Worm (Caenorhabditis elegans) whole organism, L3 larva: ENCODE data around the gene ZK1240.9.

Experiments
- R02D3.7 ChIP-seq: fragments of 150-350 bp; optimal IDR thresholded peaks from 2 replicates; lab custom pipeline; 2014; ENCODE audit warnings: missing biosample characterization, missing genetic modification characterization
- aly-2 ChIP-seq: fragments of 150-350 bp; optimal IDR thresholded peaks from 2 replicates; lab custom pipeline; 2014; ENCODE audit warnings: missing biosample characterization, missing genetic modification characterization
- ama-1 ChIP-seq: fragments of 150-350 bp; optimal IDR thresholded peaks from 2 replicates; lab custom pipeline; 2018
- ceh-9 ChIP-seq: sonication (generic microtip); optimal IDR thresholded peaks from 2 replicates; lab custom pipeline; 2018; ENCODE audit warnings: missing biosample characterization, missing genetic modification characterization
- daf-12 ChIP-seq: fragments of 150-350 bp; optimal IDR thresholded peaks from 2 replicates; lab custom pipeline; 2014; ENCODE audit warnings: missing biosample characterization, missing genetic modification reagents, missing genetic modification characterization
- egl-27 ChIP-seq: sonication (generic microtip); optimal IDR thresholded peaks from 4 replicates; lab custom pipeline; 2017; ENCODE audit warnings: missing biosample characterization, missing genetic modification reagents, missing genetic modification characterization
- egl-5 ChIP-seq: fragments of 150-350 bp; optimal IDR thresholded peaks from 2 replicates; lab custom pipeline; 2017; ENCODE audit warnings: missing biosample characterization, missing genetic modification reagents, missing genetic modification characterization, inconsistent platforms
- elt-1 ChIP-seq: fragments of 150-350 bp; optimal IDR thresholded peaks from 2 replicates; lab custom pipeline; 2014; ENCODE audit warnings: missing biosample characterization, missing genetic modification characterization
- elt-2 ChIP-seq: sonication (generic microtip); optimal IDR thresholded peaks from 2 replicates; lab custom pipeline; 2016; ENCODE audit warnings: missing genetic modification reagents, mild to moderate bottlenecking, missing genetic modification characterization, missing compliant biosample characterization
- elt-3 ChIP-seq, 3 experiments: fragments of 150-350 bp in 1 of 3; sonication (generic microtip) in 2 of 3; optimal IDR thresholded peaks; 2 replicates in 2 of 3; 4 replicates in 1 of 3; lab custom pipeline; 2014 to 2017; ENCODE audit warnings: missing biosample characterization in 3 of 3, missing genetic modification characterization in 3 of 3
- fkh-10 ChIP-seq: sonication (generic microtip); optimal IDR thresholded peaks from 2 replicates; lab custom pipeline; 2017; ENCODE audit warnings: missing biosample characterization, missing genetic modification reagents, missing genetic modification characterization
- fos-1 ChIP-seq: fragments of 150-350 bp; optimal IDR thresholded peaks from 2 replicates; lab custom pipeline; 2014; ENCODE audit warnings: missing biosample characterization, missing genetic modification characterization
- hmg-11 ChIP-seq: sonication (generic microtip); optimal IDR thresholded peaks from 2 replicates; lab custom pipeline; 2016; ENCODE audit warnings: missing genetic modification characterization, missing compliant biosample characterization
- jun-1 ChIP-seq: fragments of 150-350 bp; optimal IDR thresholded peaks from 2 replicates; lab custom pipeline; 2014; ENCODE audit warnings: missing biosample characterization, missing genetic modification reagents, missing genetic modification characterization
- lin-15B ChIP-seq: fragments of 150-350 bp; optimal IDR thresholded peaks from 2 replicates; lab custom pipeline; 2014; ENCODE audit warnings: missing biosample characterization, missing genetic modification characterization
- lin-39 ChIP-seq: fragments of 150-350 bp; optimal IDR thresholded peaks from 2 replicates; lab custom pipeline; 2018; ENCODE audit warnings: missing biosample characterization, missing genetic modification reagents, missing genetic modification characterization
- lsy-12 ChIP-seq: sonication (generic microtip); optimal IDR thresholded peaks from 2 replicates; lab custom pipeline; 2016; ENCODE audit warnings: mild to moderate bottlenecking, missing genetic modification characterization, missing compliant biosample characterization
- nfya-1 ChIP-seq: sonication (generic microtip); optimal IDR thresholded peaks from 2 replicates; lab custom pipeline; 2017; ENCODE audit warnings: missing genetic modification characterization, mild to moderate bottlenecking, missing compliant biosample characterization, antibody characterized with exemption, moderate library complexity; ENCODE audit not compliant: insufficient read depth
- nhr-11 ChIP-seq: fragments of 150-350 bp; optimal IDR thresholded peaks from 2 replicates; lab custom pipeline; 2014; ENCODE audit warnings: missing biosample characterization, missing genetic modification characterization
- nhr-237 ChIP-seq: fragments of 150-350 bp; optimal IDR thresholded peaks from 2 replicates; lab custom pipeline; 2014; ENCODE audit warnings: missing biosample characterization, missing genetic modification characterization
- nhr-25 ChIP-seq: sonication (generic microtip); optimal IDR thresholded peaks from 2 replicates; lab custom pipeline; 2017; ENCODE audit warnings: missing biosample characterization, missing genetic modification characterization
- nhr-43 ChIP-seq: sonication (generic microtip); optimal IDR thresholded peaks from 2 replicates; lab custom pipeline; 2016; ENCODE audit warnings: mild to moderate bottlenecking, missing genetic modification characterization, missing compliant biosample characterization; ENCODE audit not compliant: poor library complexity, severe bottlenecking
- nhr-67 ChIP-seq: fragments of 150-350 bp; optimal IDR thresholded peaks from 2 replicates; lab custom pipeline; 2014; ENCODE audit warnings: missing biosample characterization, missing genetic modification characterization
- nhr-76 ChIP-seq: fragments of 150-350 bp; sonication (generic microtip); optimal IDR thresholded peaks from 5 replicates; lab custom pipeline; 2014; ENCODE audit warnings: missing biosample characterization, missing genetic modification characterization
- nhr-77 ChIP-seq: fragments of 150-350 bp; optimal IDR thresholded peaks from 2 replicates; lab custom pipeline; 2014; ENCODE audit warnings: missing biosample characterization, missing genetic modification characterization
- pha-4 ChIP-seq: fragments of 150-350 bp; optimal IDR thresholded peaks from 2 replicates; lab custom pipeline; 2014; ENCODE audit warnings: missing biosample characterization, missing genetic modification reagents, missing genetic modification characterization
- pqm-1 ChIP-seq: fragments of 150-350 bp; optimal IDR thresholded peaks from 2 replicates; lab custom pipeline; 2017; ENCODE audit warnings: missing biosample characterization, missing genetic modification characterization, inconsistent platforms
- sea-2 ChIP-seq: fragments of 150-350 bp; sonication (generic microtip); optimal IDR thresholded peaks from 4 replicates; lab custom pipeline; 2014; ENCODE audit warnings: missing biosample characterization, missing genetic modification reagents, missing genetic modification characterization
- skn-1 ChIP-seq: fragments of 150-350 bp; optimal IDR thresholded peaks from 2 replicates; lab custom pipeline; 2014; ENCODE audit warnings: missing biosample characterization, missing genetic modification characterization
- snpc-4 ChIP-seq: fragments of 150-350 bp; optimal IDR thresholded peaks from 2 replicates; lab custom pipeline; 2014; ENCODE audit warnings: missing biosample characterization, missing genetic modification characterization
- tbx-2 ChIP-seq: sonication (generic microtip); optimal IDR thresholded peaks from 2 replicates; lab custom pipeline; 2016; ENCODE audit warnings: mild to moderate bottlenecking, missing genetic modification characterization, missing compliant biosample characterization
- zag-1 ChIP-seq: fragments of 150-350 bp; optimal IDR thresholded peaks from 2 replicates; lab custom pipeline; 2014; ENCODE audit warnings: missing biosample characterization, missing genetic modification characterization
- ztf-11 ChIP-seq: fragments of 150-350 bp; optimal IDR thresholded peaks from 2 replicates; lab custom pipeline; 2014; ENCODE audit warnings: missing biosample characterization, missing genetic modification characterization
- ztf-4 ChIP-seq: fragments of 150-350 bp; optimal IDR thresholded peaks from 2 replicates; lab custom pipeline; 2014; ENCODE audit warnings: missing biosample characterization, missing genetic modification characterization

The ZK1240.9 gene

ce11 chrII:2356795-2357194 lies 38.8 kb downstream of the ZK1240.9 start, which contains the start of gene F43C11.1:
Gene F43C11.1 (plus strand): TSS chrII:2357095.
- TF ChIP-seq pqm-1 (no peak), egl-5 (tag; lab: Kevin White, UChicago) (no peak), nhr-43 (no peak), egl-27 (no peak), ztf-11 (tag; lab: Kevin White, UChicago) (no peak), daf-12 (tag; lab: Kevin White, UChicago) (no peak), nhr-237 (tag; lab: Kevin White, UChicago) (no peak), lin-39 (tag; lab: Kevin White, UChicago) (no peak), nhr-11 (tag; lab: Kevin White, UChicago) (no peak)

ce11 chrII:2359965-2360364 lies 42.0 kb downstream of the ZK1240.9 start, which contains the start of gene F43C11.16:
Gene F43C11.16 (minus strand): TSS chrII:2360065.
- TF ChIP-seq ztf-11 (tag; lab: Kevin White, UChicago) (no peak), nhr-77 (tag; lab: Kevin White, UChicago) (no peak), hmg-11 (no peak), nhr-237 (tag; lab: Kevin White, UChicago) (no peak), ceh-9 (tag; lab: Kevin White, UChicago) (no peak), nhr-11 (tag; lab: Kevin White, UChicago) (no peak), tbx-2 (tag; lab: Kevin White, UChicago) (no peak), sea-2 (GFP tag; lab: Kevin White, UChicago) (no peak), daf-12 (tag; lab: Kevin White, UChicago) (no peak), aly-2 (tag; lab: Kevin White, UChicago) (no peak), lin-39 (tag; lab: Kevin White, UChicago) (no peak), pha-4 (tag; lab: Kevin White, UChicago) (no peak), jun-1 (tag; lab: Kevin White, UChicago) (no peak), R02D3.7 (tag; lab: Kevin White, UChicago) (no peak), fkh-10 (GFP tag; lab: Kevin White, UChicago) (no peak), elt-1 (tag; lab: Kevin White, UChicago) (no peak), egl-5 (tag; lab: Kevin White, UChicago) (no peak)

DNA sequence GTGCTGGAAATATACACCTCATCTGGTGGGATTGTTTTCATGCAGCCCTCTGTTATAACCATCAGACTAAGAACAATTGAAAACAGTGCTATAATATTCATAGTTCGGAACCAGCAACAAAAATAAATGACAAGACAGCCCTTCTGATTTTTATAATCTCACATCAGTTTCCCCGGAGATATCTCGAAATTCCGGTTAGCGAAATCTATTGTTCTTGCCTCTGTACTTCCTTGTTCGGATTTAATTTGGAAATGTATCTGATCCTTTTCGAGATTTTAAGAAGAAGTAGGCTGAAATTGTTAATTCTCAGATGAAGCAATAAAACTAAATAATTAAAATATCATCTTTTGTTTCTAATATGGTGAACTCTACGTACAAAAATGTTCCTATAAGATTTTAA lies 45.7 kb downstream of the ZK1240.9 start, which contains the start of gene F43C11.11:
TSS of gene F43C11.11 (minus strand) at position 101 of the 400 bp plus-strand sequence.
- TF ChIP-seq nhr-76 (tag; lab: Kevin White, UChicago) (no peak), R02D3.7 (tag; lab: Kevin White, UChicago) (no peak), fos-1 (tag; lab: Kevin White, UChicago) (no peak), elt-3 (tag; optimal IDR thresholded peaks at IDR 0.05; lab: Kevin White, UChicago) (no peak), sea-2 (GFP tag; lab: Kevin White, UChicago) (no peak), pqm-1 (no peak), nhr-25 (tag; lab: Kevin White, UChicago) (no peak), ama-1 (lab: Kevin White, UChicago) (no peak), zag-1 (tag; lab: Kevin White, UChicago) (no peak), daf-12 (tag; lab: Kevin White, UChicago) (no peak), elt-2 (tag; lab: Kevin White, UChicago) (no peak), nhr-237 (tag; lab: Kevin White, UChicago) (no peak), nhr-67 (tag; lab: Kevin White, UChicago) (no peak), ztf-4 (tag; lab: Kevin White, UChicago) (no peak), lsy-12 (tag; lab: Kevin White, UChicago) (no peak)

DNA sequence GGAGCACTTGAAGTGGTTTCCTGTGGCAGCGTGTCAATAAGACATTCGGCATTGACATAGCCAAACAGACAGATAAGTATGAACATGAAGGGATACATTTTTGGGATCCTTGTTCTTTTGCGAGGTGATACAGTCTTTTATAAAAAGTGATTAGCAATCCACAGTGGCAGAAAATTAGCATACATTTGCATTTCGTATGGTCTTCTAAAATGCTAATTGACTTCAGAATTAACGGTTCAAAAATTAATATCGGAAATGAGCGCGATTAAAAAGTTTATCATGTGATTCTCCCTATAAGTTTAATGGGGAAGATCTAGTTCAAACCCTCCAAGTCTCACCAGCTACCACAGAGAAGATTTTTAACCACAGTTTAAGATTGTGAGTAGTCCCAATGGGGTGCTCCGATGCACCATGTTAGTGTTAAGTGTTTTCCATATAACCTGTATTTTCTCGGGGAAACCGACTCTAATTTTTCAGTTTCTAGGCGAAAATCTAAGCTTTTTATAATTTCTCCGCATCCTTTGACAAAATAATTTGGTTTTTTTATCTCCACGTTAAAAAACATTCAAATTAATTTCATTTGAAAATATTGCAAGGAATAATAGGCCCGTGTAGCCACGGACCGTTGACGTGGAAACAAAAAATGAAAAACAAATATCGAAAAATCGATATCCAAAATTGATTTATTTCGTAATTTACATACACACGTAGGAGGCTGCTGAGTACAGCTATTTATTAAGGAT lies 48.8 kb downstream of the ZK1240.9 start, which contains the start of the genes F43C11.12 and F16G10.5:
TSS of gene F43C11.12 (minus strand) at position 101 of the 743 bp plus-strand sequence.
TSS of gene F16G10.5 (plus strand) at position 693 of the 743 bp plus-strand sequence.
- TF ChIP-seq pha-4 (tag; lab: Kevin White, UChicago): no peak
- no peak for TF ChIP-seq fos-1 (tag; lab: Kevin White, UChicago)
- no peak for TF ChIP-seq ztf-11 (tag; lab: Kevin White, UChicago)
- TF ChIP-seq skn-1 (tag; lab: Kevin White, UChicago): no peak
- TF ChIP-seq nhr-43: no peak
- TF ChIP-seq, all 47 proteins: peak for 0

- no peak for TF ChIP-seq lin-39 (tag; lab: Kevin White, UChicago)
- TF ChIP-seq lin-15B: no peak
- TF ChIP-seq nhr-11 (tag; lab: Kevin White, UChicago): no peak
- TF ChIP-seq nfya-1 (tag; lab: Kevin White, UChicago): no peak
- TF ChIP-seq hmg-11: no peak
- no peak for TF ChIP-seq ztf-4 (tag; lab: Kevin White, UChicago)
- TF ChIP-seq nhr-77 (tag; lab: Kevin White, UChicago): no peak
- TF ChIP-seq lsy-12 (tag; lab: Kevin White, UChicago): no peak
- no peak for TF ChIP-seq zag-1 (tag; lab: Kevin White, UChicago)
- no peak for TF ChIP-seq snpc-4 (tag; lab: Kevin White, UChicago)
- no peak for TF ChIP-seq daf-12 (tag; lab: Kevin White, UChicago)
- no peak for TF ChIP-seq egl-5 (tag; lab: Kevin White, UChicago)
- TF ChIP-seq nhr-237 (tag; lab: Kevin White, UChicago): no peak
- no peak for TF ChIP-seq egl-27
These were observed 51.0 kb downstream of the ZK1240.9 start, which contains the start of gene hpo-25 for ce11 chrII:2368956-2369355. Gene hpo-25 (plus strand): TSS chrII:2369256.
